Worm (Caenorhabditis elegans) whole organism, late embryonic: ENCODE measurements around the gene C36A4.10.

ENCODE experiments used
- C38D4.7 ChIP-seq: fragments of 200-800 bp; sonication (Bioruptor generic); optimal IDR thresholded peaks from 2 replicates; lab custom pipeline; 2018; ENCODE audit warnings: mild to moderate bottlenecking, missing genetic modification characterization, moderate library complexity, missing compliant biosample characterization
- ama-1 ChIP-seq: fragments of 150-350 bp; optimal IDR thresholded peaks from 2 replicates; lab custom pipeline; 2014
- ceh-31 ChIP-seq: sonication (generic microtip); optimal IDR thresholded peaks from 2 replicates; lab custom pipeline; 2016; ENCODE audit warnings: missing genetic modification characterization, missing compliant biosample characterization
- ceh-6 ChIP-seq: fragments of 200-800 bp; sonication (Bioruptor generic); optimal IDR thresholded peaks from 2 replicates; lab custom pipeline; 2018; ENCODE audit warnings: mild to moderate bottlenecking, missing genetic modification characterization, missing compliant biosample characterization
- nfya-1 ChIP-seq: sonication (generic microtip); optimal IDR thresholded peaks from 2 replicates; lab custom pipeline; 2017; ENCODE audit warnings: missing genetic modification characterization, mild to moderate bottlenecking, missing compliant biosample characterization, antibody characterized with exemption, moderate library complexity
- npax-4 ChIP-seq: sonication (generic microtip); optimal IDR thresholded peaks from 2 replicates; lab custom pipeline; 2016; ENCODE audit warnings: missing genetic modification characterization, missing compliant biosample characterization
- pha-2 ChIP-seq: sonication (generic microtip); optimal IDR thresholded peaks from 2 replicates; lab custom pipeline; 2017; ENCODE audit warnings: mild to moderate bottlenecking, missing genetic modification characterization, missing compliant biosample characterization
- sdc-2 ChIP-seq: sonication (generic microtip); optimal IDR thresholded peaks from 2 replicates; lab custom pipeline; 2016; ENCODE audit warnings: missing genotype, missing genetic modification characterization, missing compliant biosample characterization
- tbx-2 ChIP-seq: sonication (generic microtip); optimal IDR thresholded peaks from 2 replicates; lab custom pipeline; 2016; ENCODE audit warnings: missing genetic modification characterization, missing compliant biosample characterization
- unc-3 ChIP-seq, 2 experiments: fragments of 200-800 bp in 1 of 2; sonication (Bioruptor generic) in 1 of 2; sonication (generic microtip) in 1 of 2; conservative IDR thresholded peaks in 1 of 2; optimal IDR thresholded peaks in 1 of 2; 2 replicates each; pipeline versions ENCODE4 v1.3.6 to Lab custom; 2016 to 2022; ENCODE audit warnings: missing compliant biosample characterization in 2 of 2, missing genetic modification characterization in 2 of 2, missing genetic modification reagents in 1 of 2
- ztf-16 ChIP-seq: sonication (generic microtip); optimal IDR thresholded peaks from 2 replicates; lab custom pipeline; 2017; ENCODE audit warnings: missing genetic modification characterization, missing compliant biosample characterization

DNA sequence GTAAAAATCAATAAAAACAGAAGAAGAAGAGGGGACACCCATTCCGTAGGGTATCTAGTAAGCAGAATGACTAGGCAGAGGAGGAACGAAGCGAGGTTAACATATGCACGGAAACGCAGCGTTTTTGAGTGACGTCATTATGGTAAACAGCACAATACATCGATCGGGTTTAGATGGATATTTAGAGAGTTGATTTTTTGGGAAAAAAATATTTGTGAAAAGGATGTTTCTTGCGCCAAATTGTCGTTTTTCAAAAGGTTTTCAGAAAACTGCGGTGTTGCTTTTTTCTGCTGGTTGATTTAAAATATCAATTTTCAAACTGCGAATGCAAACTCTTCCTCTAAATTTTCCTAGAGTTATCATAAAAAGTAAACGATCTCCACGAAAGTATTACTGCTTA lies at the start of gene C36A4.10:
- TF ChIP-seq tbx-2 (tag; lab: Kevin White, UChicago) (no peak), sdc-2 (tag; lab: Kevin White, UChicago) (no peak), C38D4.7 (GFP tag; lab: Kevin White, UChicago) (no peak), ceh-6 (GFP tag; lab: Kevin White, UChicago) (no peak), unc-3 (GFP tag; conservative IDR thresholded peaks at IDR 0.05; lab: Robert Waterston, UW) (no peak), unc-3 (tag; optimal IDR thresholded peaks at IDR 0.05; lab: Kevin White, UChicago) (no peak), ztf-16 (tag; lab: Kevin White, UChicago) (no peak), pha-2 (tag; lab: Kevin White, UChicago) (no peak), nfya-1 (tag; lab: Kevin White, UChicago) (no peak), ama-1 (lab: Kevin White, UChicago) (no peak), npax-4 (no peak), ceh-31 (tag; lab: Kevin White, UChicago) (no peak)
